Worm (Caenorhabditis elegans) whole organism, mixed stage, embryonic: ENCODE measurements around the gene Y57G11A.4.

Experiments used
- M03D4.4 ChIP-seq: sonication (generic microtip); optimal IDR thresholded peaks from 2 replicates; lab custom pipeline; 2017; ENCODE audit warnings: mild to moderate bottlenecking, missing genetic modification characterization, missing compliant biosample characterization
- bed-3 ChIP-seq: fragments of 200-800 bp; sonication (Bioruptor generic); optimal IDR thresholded peaks from 3 replicates; lab custom pipeline; 2018; ENCODE audit warnings: mild to moderate bottlenecking, missing genetic modification characterization, moderate library complexity, missing compliant biosample characterization
- ceh-43 ChIP-seq: fragments of 200-800 bp; sonication (Bioruptor generic); optimal IDR thresholded peaks from 2 replicates; lab custom pipeline; 2018; ENCODE audit warnings: mild to moderate bottlenecking, missing genetic modification characterization, moderate library complexity, missing compliant biosample characterization
- ceh-83 ChIP-seq: fragments of 200-800 bp; sonication (Bioruptor generic); optimal IDR thresholded peaks from 2 replicates; lab custom pipeline; 2018; ENCODE audit warnings: mild to moderate bottlenecking, missing genetic modification characterization, missing compliant biosample characterization
- ces-1 ChIP-seq: fragments of 150-350 bp; optimal IDR thresholded peaks from 2 replicates; lab custom pipeline; 2014; ENCODE audit warnings: missing biosample characterization, missing genetic modification reagents, missing genetic modification characterization
- cnd-1 ChIP-seq: fragments of 200-800 bp; sonication (Bioruptor generic); optimal IDR thresholded peaks from 2 replicates; lab custom pipeline; 2018; ENCODE audit warnings: mild to moderate bottlenecking, missing genetic modification characterization, missing compliant biosample characterization
- drap-1 ChIP-seq: fragments of 200-800 bp; sonication (Bioruptor generic); optimal IDR thresholded peaks from 3 replicates; lab custom pipeline; 2018; ENCODE audit warnings: mild to moderate bottlenecking, missing genetic modification characterization, missing compliant biosample characterization
- elt-1 ChIP-seq: sonication (generic microtip); optimal IDR thresholded peaks from 2 replicates; lab custom pipeline; 2017; ENCODE audit warnings: missing genetic modification characterization, mild to moderate bottlenecking, missing compliant biosample characterization, antibody characterized with exemption, moderate library complexity, borderline replicate concordance; ENCODE audit not compliant: insufficient read depth
- elt-3 ChIP-seq: fragments of 150-350 bp; optimal IDR thresholded peaks from 2 replicates; lab custom pipeline; 2014; ENCODE audit warnings: missing biosample characterization, missing genetic modification characterization
- flh-1 ChIP-seq: fragments of 200-800 bp; sonication (Bioruptor generic); optimal IDR thresholded peaks from 2 replicates; lab custom pipeline; 2018; ENCODE audit warnings: mild to moderate bottlenecking, missing genetic modification characterization, moderate library complexity, missing compliant biosample characterization
- ham-2 ChIP-seq: fragments of 200-800 bp; sonication (Bioruptor generic); optimal IDR thresholded peaks from 2 replicates; lab custom pipeline; 2018; ENCODE audit warnings: mild to moderate bottlenecking, missing genetic modification characterization, missing compliant biosample characterization
- hlh-1 ChIP-seq: fragments of 150-350 bp; optimal IDR thresholded peaks from 2 replicates; lab custom pipeline; 2014; ENCODE audit warnings: missing biosample characterization, missing genetic modification reagents, missing genetic modification characterization
- lin-13 ChIP-seq: fragments of 150-350 bp; optimal IDR thresholded peaks from 2 replicates; lab custom pipeline; 2014; ENCODE audit warnings: missing biosample characterization, missing genetic modification characterization
- lin-32 ChIP-seq: fragments of 200-800 bp; sonication (Bioruptor generic); optimal IDR thresholded peaks from 2 replicates; lab custom pipeline; 2018; ENCODE audit warnings: mild to moderate bottlenecking, missing genetic modification characterization, missing compliant biosample characterization
- lsy-2 ChIP-seq: fragments of 150-350 bp; optimal IDR thresholded peaks from 2 replicates; lab custom pipeline; 2014; ENCODE audit warnings: missing biosample characterization, missing genetic modification characterization
- mab-5 ChIP-seq: fragments of 150-350 bp; optimal IDR thresholded peaks from 2 replicates; lab custom pipeline; 2014; ENCODE audit warnings: missing biosample characterization, missing genetic modification characterization
- mep-1 ChIP-seq: fragments of 150-350 bp; optimal IDR thresholded peaks from 2 replicates; lab custom pipeline; 2017; ENCODE audit warnings: missing biosample characterization, missing genetic modification reagents, missing genetic modification characterization, inconsistent platforms
- mls-2 ChIP-seq: sonication (generic microtip); optimal IDR thresholded peaks from 2 replicates; lab custom pipeline; 2016; ENCODE audit warnings: mild to moderate bottlenecking, missing genetic modification characterization, moderate library complexity, missing compliant biosample characterization
- nhr-12 ChIP-seq: fragments of 150-350 bp; optimal IDR thresholded peaks from 2 replicates; lab custom pipeline; 2014; ENCODE audit warnings: missing biosample characterization, missing genetic modification characterization
- nhr-237 ChIP-seq: fragments of 150-350 bp; optimal IDR thresholded peaks from 2 replicates; lab custom pipeline; 2014; ENCODE audit warnings: missing biosample characterization, missing genetic modification characterization
- nhr-28 ChIP-seq: fragments of 150-350 bp; optimal IDR thresholded peaks from 2 replicates; lab custom pipeline; 2014; ENCODE audit warnings: missing biosample characterization, missing genetic modification characterization
- nhr-76 ChIP-seq: sonication (generic microtip); optimal IDR thresholded peaks from 2 replicates; lab custom pipeline; 2017; ENCODE audit warnings: missing biosample characterization, missing genetic modification characterization
- pha-4 ChIP-seq: fragments of 150-350 bp; optimal IDR thresholded peaks from 2 replicates; lab custom pipeline; 2018; ENCODE audit warnings: missing biosample characterization, missing genetic modification reagents, missing genetic modification characterization
- sem-2 ChIP-seq: fragments of 200-800 bp; sonication (Bioruptor generic); optimal IDR thresholded peaks from 2 replicates; lab custom pipeline; 2018; ENCODE audit warnings: mild to moderate bottlenecking, missing genetic modification characterization, missing compliant biosample characterization
- snpc-4 ChIP-seq: fragments of 150-350 bp; optimal IDR thresholded peaks from 2 replicates; lab custom pipeline; 2014; ENCODE audit warnings: missing biosample characterization, missing genetic modification characterization
- unc-120 ChIP-seq: sonication (generic microtip); optimal IDR thresholded peaks from 2 replicates; lab custom pipeline; 2017; ENCODE audit warnings: missing genetic modification characterization, missing compliant biosample characterization; ENCODE audit not compliant: poor library complexity, severe bottlenecking
- unc-39 ChIP-seq: fragments of 150-350 bp; optimal IDR thresholded peaks from 2 replicates; lab custom pipeline; 2014; ENCODE audit warnings: missing biosample characterization, missing genetic modification characterization
- unc-62 ChIP-seq: fragments of 150-350 bp; optimal IDR thresholded peaks from 2 replicates; lab custom pipeline; 2014; ENCODE audit warnings: missing biosample characterization, missing genetic modification reagents, missing genetic modification characterization
- zip-8 ChIP-seq: fragments of 150-350 bp; optimal IDR thresholded peaks from 2 replicates; lab custom pipeline; 2014; ENCODE audit warnings: missing biosample characterization, missing genetic modification characterization
- ztf-11 ChIP-seq: fragments of 150-350 bp; optimal IDR thresholded peaks from 2 replicates; lab custom pipeline; 2014; ENCODE audit warnings: missing biosample characterization, missing genetic modification characterization

Y57G11A.4 gene

ce11 chrIV:14481984-14482383 lies at the start of gene Y57G11A.4:
TSS of gene Y57G11A.4 (plus strand) at chrIV:14482284.
- no peak for TF ChIP-seq elt-1 (tag; lab: Kevin White, UChicago)
- TF ChIP-seq, all 35 proteins: peak for 0

DNA sequence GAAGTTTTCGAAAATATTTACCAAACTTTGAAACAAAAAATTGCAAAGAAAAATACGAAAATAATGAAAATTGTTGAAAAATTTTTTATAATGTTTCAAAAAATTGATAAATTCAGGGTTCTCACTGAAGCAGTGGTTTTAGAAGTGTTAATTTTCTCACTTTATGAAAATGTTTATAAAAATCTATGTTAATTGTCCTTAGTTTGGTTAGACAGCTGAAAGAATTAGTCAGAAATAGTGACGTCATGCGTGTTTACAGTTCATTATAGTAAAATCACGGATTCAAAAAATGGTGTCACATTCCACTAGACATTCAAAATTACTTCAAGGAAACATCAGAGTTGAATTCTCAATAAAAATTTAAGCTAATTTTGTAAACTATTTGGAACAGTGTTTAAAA lies 46.2 kb upstream of the Y57G11A.4 start:
- no peak for TF ChIP-seq lin-32
- TF ChIP-seq ceh-43 (GFP tag; lab: Kevin White, UChicago) = no peak
- TF ChIP-seq unc-62 = no peak
- TF ChIP-seq unc-39 (tag; lab: Kevin White, UChicago) = no peak
- TF ChIP-seq, all 35 proteins: peak for 0

ce11 chrIV:14437391-14437790 lies 44.7 kb upstream of the Y57G11A.4 start:
- TF ChIP-seq bed-3 (GFP tag; lab: Kevin White, UChicago) (no peak), nhr-76 (tag; lab: Kevin White, UChicago) (no peak), mep-1 (no peak), elt-3 (tag; lab: Kevin White, UChicago) (no peak), nhr-237 (no peak), flh-1 (GFP tag; lab: Kevin White, UChicago) (no peak), sem-2 (GFP tag; lab: Kevin White, UChicago) (no peak), hlh-1 (tag; lab: Kevin White, UChicago) (no peak), drap-1 (GFP tag; lab: Kevin White, UChicago) (no peak), lsy-2 (tag; lab: Kevin White, UChicago) (no peak), ham-2 (no peak), ceh-43 (GFP tag; lab: Kevin White, UChicago) (no peak), unc-120 (no peak), unc-39 (tag; lab: Kevin White, UChicago) (no peak), nhr-12 (tag; lab: Kevin White, UChicago) (no peak), mls-2 (no peak), pha-4 (tag; lab: Kevin White, UChicago) (no peak), elt-1 (tag; lab: Kevin White, UChicago) (no peak)

- no peak for TF ChIP-seq M03D4.4 (tag; lab: Kevin White, UChicago)
- TF ChIP-seq lin-13 (tag; lab: Kevin White, UChicago) = no peak
- TF ChIP-seq lin-32 = no peak
- no peak for TF ChIP-seq flh-1 (GFP tag; lab: Kevin White, UChicago)
- no peak for TF ChIP-seq unc-39 (tag; lab: Kevin White, UChicago)
- TF ChIP-seq mab-5 = no peak
- TF ChIP-seq nhr-28 (tag; lab: Kevin White, UChicago) = no peak
- TF ChIP-seq ham-2 = no peak
- no peak for TF ChIP-seq ceh-43 (GFP tag; lab: Kevin White, UChicago)
- TF ChIP-seq cnd-1 = no peak
These were observed 38.0 kb upstream of the Y57G11A.4 start, which contains the start of gene tra-3 for ce11 chrIV:14444077-14444476. TSS of gene tra-3 (minus strand) at chrIV:14444183.

DNA sequence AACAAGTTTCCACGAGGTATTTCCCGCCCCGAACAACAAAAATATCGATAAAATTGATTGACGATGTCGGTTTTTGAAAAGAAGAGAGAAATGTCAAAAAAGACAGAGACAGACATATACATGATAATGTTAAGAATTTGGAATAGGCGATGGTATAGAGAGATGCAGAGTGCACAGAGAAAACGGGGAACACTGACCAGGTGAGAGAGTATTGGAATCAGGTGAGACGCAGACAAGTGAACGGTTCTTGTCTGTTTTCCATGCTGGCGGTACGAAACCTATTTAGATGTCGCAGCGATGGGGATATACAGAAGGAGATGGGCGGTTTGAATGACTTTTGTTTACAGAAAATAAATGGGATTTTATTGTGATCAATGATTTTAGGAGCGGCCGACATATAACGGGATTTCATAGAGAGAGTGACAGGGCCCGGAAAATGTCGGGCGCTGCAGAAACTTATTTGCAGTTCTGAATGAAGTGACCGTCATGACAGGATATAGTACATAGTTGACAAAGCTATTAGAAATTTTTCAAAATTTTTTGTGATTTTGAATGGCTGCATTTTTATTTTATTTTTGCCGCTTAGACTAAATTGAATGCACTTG lies 36.8 kb upstream of the Y57G11A.4 start:
- TF ChIP-seq elt-3 (tag; lab: Kevin White, UChicago) (no peak), ceh-83 (GFP tag; lab: Kevin White, UChicago) (no peak), nhr-237 (no peak), lsy-2 (tag; lab: Kevin White, UChicago) (no peak), ceh-43 (GFP tag; lab: Kevin White, UChicago) (no peak), lin-32 (no peak), zip-8 (tag; lab: Kevin White, UChicago) (no peak), nhr-12 (tag; lab: Kevin White, UChicago) (no peak)

DNA sequence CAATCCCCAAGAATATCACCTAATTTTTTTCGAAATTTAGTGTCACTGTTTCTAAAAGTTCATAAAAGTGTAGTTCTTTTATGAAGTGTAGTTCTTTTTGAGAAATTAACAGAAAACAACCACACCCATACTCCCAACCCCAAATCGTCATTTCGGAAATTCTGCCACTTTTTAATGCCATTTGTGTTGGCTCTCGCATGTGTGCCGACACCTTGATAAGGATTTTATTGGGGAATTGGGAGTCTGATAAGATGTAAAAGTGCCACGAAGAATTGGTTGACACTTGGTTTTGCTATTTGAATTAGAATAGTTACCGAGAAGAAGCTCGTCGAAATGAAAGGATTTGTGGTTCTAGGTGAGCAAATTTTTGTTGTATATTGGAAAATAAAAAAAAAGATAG lies 25.4 kb upstream of the Y57G11A.4 start, which contains the start of gene nspg-9:
nspg-9 (plus strand) TSS at position 234 of the 400 bp plus-strand sequence.
- no peak for TF ChIP-seq ztf-11
- no peak for TF ChIP-seq ces-1 (GFP tag; lab: Kevin White, UChicago)
- no peak for TF ChIP-seq cnd-1
- TF ChIP-seq ceh-83 (GFP tag; lab: Kevin White, UChicago) = no peak
- TF ChIP-seq elt-3 (tag; lab: Kevin White, UChicago) = no peak
- TF ChIP-seq bed-3 (GFP tag; lab: Kevin White, UChicago) = no peak
- no peak for TF ChIP-seq nhr-28 (tag; lab: Kevin White, UChicago)
- TF ChIP-seq snpc-4 (tag; lab: Kevin White, UChicago) = no peak
